Fruit fly (Drosophila melanogaster) S2 (cell line): ENCODE results near the gene Ibf2.
A peak's percentile ranks its signal among the peaks of the same experiment; 100 is the strongest.

ENCODE experiments used
- CG8478 ChIP-seq: fragments of >200 bp; optimal IDR thresholded peaks from 2 replicates; lab custom pipeline; 2018
- CTCF ChIP-seq, 2 experiments: fragments of >200 bp; optimal IDR thresholded peaks; 2 replicates each; lab custom pipeline; 2018

Ibf2 gene

dm6 chr3R:9226701-9227313 lies 31.5 kb downstream of the Ibf2 start:
- TF ChIP-seq CG8478 (lab: Kevin White, UChicago) (no peak), CTCF (optimal IDR thresholded peaks at IDR 0.05; lab: Kevin White, UChicago) (no peak)

dm6 chr3R:9226146-9226545 lies 32.2 kb downstream of the Ibf2 start:
- no peak for TF ChIP-seq CTCF (optimal IDR thresholded peaks at IDR 0.05; lab: Kevin White, UChicago)
- no peak for TF ChIP-seq CG8478 (lab: Kevin White, UChicago)

- no peak for TF ChIP-seq CTCF (optimal IDR thresholded peaks at IDR 0.05; lab: Kevin White, UChicago)
- TF ChIP-seq CG8478 (lab: Kevin White, UChicago): no peak
Measured at dm6 chr3R:9224807-9225206, 33.5 kb downstream of the Ibf2 start.

- no peak for TF ChIP-seq CG8478 (lab: Kevin White, UChicago)
- no peak for TF ChIP-seq CTCF (optimal IDR thresholded peaks at IDR 0.05; lab: Kevin White, UChicago)
Measured at dm6 chr3R:9222355-9222754, 35.9 kb downstream of the Ibf2 start.

- TF ChIP-seq CG8478 (lab: Kevin White, UChicago) (no peak), CTCF (optimal IDR thresholded peaks at IDR 0.05; lab: Kevin White, UChicago) (no peak)
Measured at dm6 chr3R:9220064-9220864, 38.0 kb downstream of the Ibf2 start.

dm6 chr3R:9217607-9218006 lies 40.7 kb downstream of the Ibf2 start:
- TF ChIP-seq CG8478 (lab: Kevin White, UChicago) (no peak), CTCF (optimal IDR thresholded peaks at IDR 0.05; lab: Kevin White, UChicago) (no peak)

- TF ChIP-seq CG8478 (lab: Kevin White, UChicago) (no peak), CTCF (optimal IDR thresholded peaks at IDR 0.05; lab: Kevin White, UChicago) (no peak)
Measured at dm6 chr3R:9215551-9215950, 42.8 kb downstream of the Ibf2 start.

dm6 chr3R:9214235-9214634 lies 44.1 kb downstream of the Ibf2 start:
- TF ChIP-seq CTCF (optimal IDR thresholded peaks at IDR 0.05; lab: Kevin White, UChicago) (peak in 1 of 2 experiments; percentile 64), CG8478 (lab: Kevin White, UChicago) (no peak)

dm6 chr3R:9213029-9213428 lies 45.3 kb downstream of the Ibf2 start:
- TF ChIP-seq CTCF (optimal IDR thresholded peaks at IDR 0.05; lab: Kevin White, UChicago): no peak
- no peak for TF ChIP-seq CG8478 (lab: Kevin White, UChicago)
